Worm (Caenorhabditis elegans) whole organism, midembryonic: Measurements from ENCODE around the gene F22B5.5.

Source experiments
- flt-1 ChIP-seq: fragments of 200-800 bp; sonication (Bioruptor generic); IDR thresholded peaks from 2 replicates; pipeline ENCODE4 v1.3.6; 2022; ENCODE audit warnings: missing genetic modification characterization, missing compliant biosample characterization
- ref-1 ChIP-seq: fragments of 200-800 bp; sonication (Bioruptor generic); conservative IDR thresholded peaks from 2 replicates; pipeline ENCODE4 v1.3.6; 2022; ENCODE audit warnings: missing genetic modification reagents, missing genetic modification characterization, missing compliant biosample characterization
- ztf-23 ChIP-seq: fragments of 200-800 bp; sonication (Bioruptor generic); IDR thresholded peaks from 2 replicates; pipeline ENCODE4 v1.3.6; 2022; ENCODE audit warnings: missing genetic modification reagents, missing genetic modification characterization, missing compliant biosample characterization
- ztf-29 ChIP-seq: fragments of 200-800 bp; sonication (Bioruptor generic); IDR thresholded peaks from 2 replicates; pipeline ENCODE4 v1.3.6; 2022; ENCODE audit warnings: missing genetic modification reagents, missing genetic modification characterization, missing compliant biosample characterization

- TF ChIP-seq ztf-23 (GFP tag; lab: Robert Waterston, UW), result no peak
- no peak for TF ChIP-seq flt-1 (GFP tag; lab: Robert Waterston, UW)
- TF ChIP-seq ztf-29 (GFP tag; lab: Robert Waterston, UW), result no peak
- no peak for TF ChIP-seq ref-1 (GFP tag; lab: Robert Waterston, UW)
These were observed 27.4 kb upstream of the F22B5.5 start, which contains the start of gene M05D6.5 for ce11 chrII:8481731-8482253.
